Fruit fly (Drosophila melanogaster): Measurements from ENCODE around the gene GstT3.

GstT3 gene

dm6 chrX:20510540-20510939, 43.3 kb downstream of the GstT3 start, which contains the start of gene RhoGAP19D (continued):
- TF ChIP-seq Hmx (GFP tag; optimal IDR thresholded peaks at IDR 0.05) = no peak
- no peak for TF ChIP-seq D (optimal IDR thresholded peaks at IDR 0.05)
- no peak for TF ChIP-seq D (GFP tag; optimal IDR thresholded peaks at IDR 0.05)
- TF ChIP-seq CG18011 (GFP tag; optimal IDR thresholded peaks at IDR 0.05) = peak; percentile 19
- peak; percentile 40 for TF ChIP-seq kay (GFP tag; optimal IDR thresholded peaks at IDR 0.05)
- TF ChIP-seq CG5245 (GFP tag; optimal IDR thresholded peaks at IDR 0.05) = peak; percentile 28
- peak; percentile 44 for TF ChIP-seq CG7987 (GFP tag; optimal IDR thresholded peaks at IDR 0.05)
- TF ChIP-seq Ssrp (tag; optimal IDR thresholded peaks at IDR 0.05) = no peak
- TF ChIP-seq NC2α (GFP tag; optimal IDR thresholded peaks at IDR 0.05) = no peak
- peak; percentile 67 for TF ChIP-seq shn (GFP tag; optimal IDR thresholded peaks at IDR 0.05)
- no peak for TF ChIP-seq CG2199 (GFP tag; IDR thresholded peaks at IDR 0.05)
- no peak for TF ChIP-seq CG4707 (GFP tag; optimal IDR thresholded peaks at IDR 0.05)
- peak; percentile 60 for TF ChIP-seq CG9817 (tag; optimal IDR thresholded peaks at IDR 0.05)
- TF ChIP-seq Xrp1 (GFP tag; IDR thresholded peaks at IDR 0.05) = peak; percentile 53; the same call in 1 of the 2 replicates
- no peak for TF ChIP-seq jing (GFP tag; optimal IDR thresholded peaks at IDR 0.05)
- peak; percentile 8 for TF ChIP-seq CG7271 (tag; optimal IDR thresholded peaks at IDR 0.05)
- peak; percentile 4 for TF ChIP-seq Sox102F (GFP tag; optimal IDR thresholded peaks at IDR 0.05)
- TF ChIP-seq ERR (GFP tag; optimal IDR thresholded peaks at IDR 0.05) = peak; percentile 64
- no peak for TF ChIP-seq CG15479 (GFP tag; optimal IDR thresholded peaks at IDR 0.05)
- peak; percentile 82 for TF ChIP-seq row (GFP tag; IDR thresholded peaks at IDR 0.05)
- TF ChIP-seq CG3065 (GFP tag; optimal IDR thresholded peaks at IDR 0.05) = no peak
- no peak for TF ChIP-seq wor (GFP tag; IDR thresholded peaks at IDR 0.05)
- no peak for TF ChIP-seq Dfd (GFP tag; optimal IDR thresholded peaks at IDR 0.05)
- no peak for TF ChIP-seq CG18619 (GFP tag; optimal IDR thresholded peaks at IDR 0.05)
- TF ChIP-seq unpg (GFP tag; optimal IDR thresholded peaks at IDR 0.05) = peak; percentile 41
- TF ChIP-seq CG12769 (tag; optimal IDR thresholded peaks at IDR 0.05) = peak; percentile 69
- TF ChIP-seq onecut (GFP tag; IDR thresholded peaks at IDR 0.05) = 0 out of 2 replicates have a peak, but pooled peaks have one; percentile 16
- no peak for TF ChIP-seq gsb-n (tag; optimal IDR thresholded peaks at IDR 0.05)
- TF ChIP-seq CG4282 (GFP tag; optimal IDR thresholded peaks at IDR 0.05) = peak; percentile 10
- TF ChIP-seq CG10431 (GFP tag; optimal IDR thresholded peaks at IDR 0.05) = no peak
- TF ChIP-seq pho (GFP tag; optimal IDR thresholded peaks at IDR 0.05) = peak; percentile 76
- TF ChIP-seq run (tag; optimal IDR thresholded peaks at IDR 0.05) = no peak
- TF ChIP-seq CG15696 (tag; optimal IDR thresholded peaks at IDR 0.05) = no peak
- no peak for TF ChIP-seq lola (GFP tag; optimal IDR thresholded peaks at IDR 0.05)
- peak; percentile 52 for TF ChIP-seq CG18764 (GFP tag; optimal IDR thresholded peaks at IDR 0.05)
- TF ChIP-seq CG8089 (GFP tag; optimal IDR thresholded peaks at IDR 0.05) = peak; percentile 25
- TF ChIP-seq unc-4 (GFP tag; IDR thresholded peaks at IDR 0.05; ENCODE audit: partially characterized antibody) = peak; percentile 86
- peak; percentile 25 for TF ChIP-seq Dek (tag; optimal IDR thresholded peaks at IDR 0.05)
- peak; percentile 80 for TF ChIP-seq CG33213 (GFP tag; optimal IDR thresholded peaks at IDR 0.05)
- peak; percentile 72 for TF ChIP-seq CG32532 (GFP tag; IDR thresholded peaks at IDR 0.05)
- TF ChIP-seq sug (tag; optimal IDR thresholded peaks at IDR 0.05) = peak; percentile 39
- TF ChIP-seq NfI (GFP tag; optimal IDR thresholded peaks at IDR 0.05) = peak; percentile 52
- TF ChIP-seq D19B (GFP tag; optimal IDR thresholded peaks at IDR 0.05) = no peak
- TF ChIP-seq CG34376 (GFP tag; optimal IDR thresholded peaks at IDR 0.05) = peak; percentile 29
- no peak for TF ChIP-seq D19A (tag; optimal IDR thresholded peaks at IDR 0.05)
- no peak for TF ChIP-seq ap (GFP tag; IDR thresholded peaks at IDR 0.05)
- peak; percentile 59 for TF ChIP-seq Dip3 (GFP tag; optimal IDR thresholded peaks at IDR 0.05)
- TF ChIP-seq HLHmδ (GFP tag; optimal IDR thresholded peaks at IDR 0.05) = peak; percentile 49
- TF ChIP-seq so (GFP tag; IDR thresholded peaks at IDR 0.05) = no peak
- no peak for TF ChIP-seq Atf-2 (GFP tag; optimal IDR thresholded peaks at IDR 0.05)
- TF ChIP-seq al (GFP tag; IDR thresholded peaks at IDR 0.05) = peak; percentile 50

All from whole organism, embryonic.